Worm (Caenorhabditis elegans): Measurements from ENCODE around the gene moc-6.

ce11 chrIII:5171945-5172344 is 23.8 kb upstream of the moc-6 start, which contains the start of gene prp-19:
- TF ChIP-seq unc-130 (GFP tag; optimal IDR thresholded peaks at IDR 0.05) (no peak), efl-1 (GFP tag; optimal IDR thresholded peaks at IDR 0.05) (no peak), pbrm-1 (GFP tag; IDR thresholded peaks at IDR 0.05) (no peak), Y53G8AR.9 (GFP tag; conservative IDR thresholded peaks at IDR 0.05) (no peak), B0019.2 (GFP tag; conservative IDR thresholded peaks at IDR 0.05) (no peak), hlh-12 (tag; optimal IDR thresholded peaks at IDR 0.05) (no peak), ama-1 (optimal IDR thresholded peaks at IDR 0.05) (no peak), ama-1 (GFP tag; optimal IDR thresholded peaks at IDR 0.05) (no peak), nhr-80 (tag; optimal IDR thresholded peaks at IDR 0.05) (no peak), snpc-3.4 (tag; optimal IDR thresholded peaks at IDR 0.05) (no peak), tbx-9 (tag; optimal IDR thresholded peaks at IDR 0.05; ENCODE audit: borderline replicate concordance) (no peak), Y95B8A.8 (GFP tag; IDR thresholded peaks at IDR 0.05) (no peak)
